Worm (Caenorhabditis elegans): ENCODE results near the gene lon-1.

ce11 chrIII:5525973-5526372 lies 51.7 kb downstream of the lon-1 start, which contains the start of gene dex-1:
- TF ChIP-seq him-1 (tag; optimal IDR thresholded peaks at IDR 0.05), result no peak
- TF ChIP-seq dao-5 (tag; optimal IDR thresholded peaks at IDR 0.05), result no peak
- no peak for TF ChIP-seq W03F9.2 (tag; optimal IDR thresholded peaks at IDR 0.05)
